Worm (Caenorhabditis elegans) whole organism, L1 larva: Measurements from ENCODE around the gene clp-9.
A peak's percentile ranks its signal among the peaks of the same experiment; 100 is the strongest.

ENCODE experiments used
- C16A3.4 ChIP-seq: fragments of 150-350 bp; optimal IDR thresholded peaks from 2 replicates; lab custom pipeline; 2014; ENCODE audit warnings: missing biosample characterization, missing genetic modification characterization
- C34B4.2 ChIP-seq: sonication (generic microtip); optimal IDR thresholded peaks from 2 replicates; lab custom pipeline; 2017; ENCODE audit warnings: mild to moderate bottlenecking, missing genetic modification characterization, missing compliant biosample characterization
- aha-1 ChIP-seq: fragments of 150-350 bp; optimal IDR thresholded peaks from 2 replicates; lab custom pipeline; 2014; ENCODE audit warnings: missing biosample characterization, missing genetic modification characterization
- blmp-1 ChIP-seq: fragments of 150-350 bp; optimal IDR thresholded peaks from 2 replicates; lab custom pipeline; 2014; ENCODE audit warnings: missing biosample characterization, missing genetic modification characterization
- ceh-63 ChIP-seq: fragments of 200-800 bp; sonication (Bioruptor generic); optimal IDR thresholded peaks from 2 replicates; lab custom pipeline; 2018; ENCODE audit warnings: mild to moderate bottlenecking, missing genetic modification characterization, missing compliant biosample characterization
- dpl-1 ChIP-seq, 3 experiments: fragments of 150-350 bp in 2 of 3; sonication (generic microtip) in 1 of 3; optimal IDR thresholded peaks; 2 replicates each; lab custom pipeline; 2014 to 2017; ENCODE audit warnings: missing biosample characterization in 3 of 3, missing genetic modification characterization in 3 of 3, missing genetic modification reagents in 3 of 3
- dsc-1 ChIP-seq: sonication (generic microtip); optimal IDR thresholded peaks from 2 replicates; lab custom pipeline; 2016; ENCODE audit warnings: mild to moderate bottlenecking, missing genetic modification characterization, missing compliant biosample characterization
- efl-1 ChIP-seq, 4 experiments: fragments of 150-350 bp; optimal IDR thresholded peaks in 3 of 4; peaks in 1 of 4; 1 replicate in 1 of 4; 2 replicates in 3 of 4; lab custom pipeline; 2014; ENCODE audit warnings: missing biosample characterization in 2 of 4, missing genetic modification characterization in 2 of 4, missing genetic modification reagents in 2 of 4
- efl-3 ChIP-seq: fragments of 200-800 bp; sonication (Bioruptor generic); optimal IDR thresholded peaks from 2 replicates; lab custom pipeline; 2018; ENCODE audit warnings: mild to moderate bottlenecking, missing genetic modification characterization, missing compliant biosample characterization
- elt-2 ChIP-seq: sonication (generic microtip); optimal IDR thresholded peaks from 2 replicates; lab custom pipeline; 2016; ENCODE audit warnings: missing genetic modification characterization, mild to moderate bottlenecking, inconsistent platforms, missing compliant biosample characterization, missing genetic modification reagents
- fkh-10 ChIP-seq: sonication (generic microtip); optimal IDR thresholded peaks from 2 replicates; lab custom pipeline; 2017; ENCODE audit warnings: missing biosample characterization, missing genetic modification reagents, missing genetic modification characterization
- fkh-8 ChIP-seq: sonication (generic microtip); optimal IDR thresholded peaks from 2 replicates; lab custom pipeline; 2016; ENCODE audit warnings: mild to moderate bottlenecking, missing genetic modification characterization, missing compliant biosample characterization
- hlh-17 ChIP-seq: fragments of 200-800 bp; sonication (Bioruptor generic); optimal IDR thresholded peaks from 2 replicates; lab custom pipeline; 2018; ENCODE audit warnings: missing genetic modification characterization, mild to moderate bottlenecking, missing compliant biosample characterization, moderate library complexity, borderline replicate concordance
- irx-1 ChIP-seq: sonication (generic microtip); optimal IDR thresholded peaks from 2 replicates; lab custom pipeline; 2016; ENCODE audit warnings: missing genetic modification characterization, missing compliant biosample characterization
- isw-1 ChIP-seq: fragments of 200-800 bp; sonication (Bioruptor generic); IDR thresholded peaks from 2 replicates; pipeline ENCODE4 v1.3.6; 2022; ENCODE audit warnings: missing genetic modification characterization, missing compliant biosample characterization
- jun-1 ChIP-seq: fragments of 150-350 bp; optimal IDR thresholded peaks from 2 replicates; lab custom pipeline; 2014; ENCODE audit warnings: missing biosample characterization, missing genetic modification reagents, missing genetic modification characterization
- lin-14 ChIP-seq: fragments of 200-800 bp; sonication (Bioruptor generic); optimal IDR thresholded peaks from 2 replicates; lab custom pipeline; 2018; ENCODE audit warnings: mild to moderate bottlenecking, missing genetic modification characterization, moderate library complexity, missing compliant biosample characterization
- lin-15B ChIP-seq: fragments of 150-350 bp; sonication (generic microtip); optimal IDR thresholded peaks from 3 replicates; lab custom pipeline; 2014; ENCODE audit warnings: missing biosample characterization, missing genetic modification characterization
- lin-35 ChIP-seq, 2 experiments: fragments of 150-350 bp; optimal IDR thresholded peaks; 2 replicates each; lab custom pipeline; 2014; ENCODE audit warnings: missing biosample characterization in 2 of 2, missing genetic modification characterization in 2 of 2, missing genetic modification reagents in 2 of 2
- lsy-2 ChIP-seq, 2 experiments: fragments of 150-350 bp; optimal IDR thresholded peaks; 2 replicates each; lab custom pipeline; 2014; ENCODE audit warnings: missing biosample characterization in 2 of 2, missing genetic modification characterization in 2 of 2
- mdl-1 ChIP-seq, 2 experiments: fragments of 150-350 bp; optimal IDR thresholded peaks; 2 replicates each; lab custom pipeline; 2014 to 2017; ENCODE audit warnings: missing biosample characterization in 2 of 2, missing genetic modification characterization in 2 of 2, inconsistent platforms in 1 of 2
- mep-1 ChIP-seq: fragments of 150-350 bp; optimal IDR thresholded peaks from 2 replicates; lab custom pipeline; 2014; ENCODE audit warnings: missing biosample characterization, missing genetic modification characterization
- nhr-12 ChIP-seq: sonication (generic microtip); optimal IDR thresholded peaks from 2 replicates; lab custom pipeline; 2017; ENCODE audit warnings: missing biosample characterization, missing genetic modification characterization
- nhr-19 ChIP-seq: fragments of 200-800 bp; sonication (Bioruptor generic); conservative IDR thresholded peaks from 2 replicates; pipeline ENCODE4 v1.3.6; 2022; ENCODE audit warnings: missing genetic modification characterization, missing compliant biosample characterization
- nhr-20 ChIP-seq: sonication (generic microtip); optimal IDR thresholded peaks from 2 replicates; lab custom pipeline; 2016; ENCODE audit warnings: mild to moderate bottlenecking, missing genetic modification characterization, missing compliant biosample characterization
- nhr-47 ChIP-seq: sonication (generic microtip); optimal IDR thresholded peaks from 2 replicates; lab custom pipeline; 2016; ENCODE audit warnings: mild to moderate bottlenecking, missing genetic modification characterization, moderate library complexity, missing compliant biosample characterization
- nhr-85 ChIP-seq: sonication (generic microtip); peaks from one replicate; lab custom pipeline; 2016; ENCODE audit warnings: missing genetic modification characterization, inconsistent platforms, missing compliant biosample characterization
- nhr-90 ChIP-seq: sonication (generic microtip); optimal IDR thresholded peaks from 2 replicates; lab custom pipeline; 2016; ENCODE audit warnings: mild to moderate bottlenecking, missing genetic modification characterization, missing compliant biosample characterization; ENCODE audit not compliant: poor library complexity
- rnt-1 ChIP-seq: sonication (generic microtip); optimal IDR thresholded peaks from 2 replicates; lab custom pipeline; 2016; ENCODE audit warnings: mild to moderate bottlenecking, missing genetic modification characterization, moderate library complexity, missing compliant biosample characterization
- skn-1 ChIP-seq: fragments of 150-350 bp; optimal IDR thresholded peaks from 2 replicates; lab custom pipeline; 2014; ENCODE audit warnings: missing biosample characterization, missing genetic modification characterization
- snpc-4 ChIP-seq: fragments of 150-350 bp; optimal IDR thresholded peaks from 2 replicates; lab custom pipeline; 2014; ENCODE audit warnings: missing biosample characterization, missing genetic modification characterization
- snu-23 ChIP-seq: sonication (generic microtip); optimal IDR thresholded peaks from 2 replicates; lab custom pipeline; 2016; ENCODE audit warnings: missing genetic modification characterization, missing compliant biosample characterization
- sox-4 ChIP-seq: sonication (generic microtip); optimal IDR thresholded peaks from 2 replicates; lab custom pipeline; 2016; ENCODE audit warnings: missing genetic modification characterization, missing compliant biosample characterization
- sptf-1 ChIP-seq: fragments of 150-350 bp; optimal IDR thresholded peaks from 2 replicates; lab custom pipeline; 2014; ENCODE audit warnings: missing biosample characterization, missing genetic modification characterization
- tbx-2 ChIP-seq: sonication (generic microtip); optimal IDR thresholded peaks from 2 replicates; lab custom pipeline; 2016; ENCODE audit warnings: missing genetic modification characterization, missing compliant biosample characterization
- unc-30 ChIP-seq: sonication (generic microtip); optimal IDR thresholded peaks from 2 replicates; lab custom pipeline; 2017; ENCODE audit warnings: missing biosample characterization, missing genetic modification characterization
- unc-86 ChIP-seq: sonication (generic microtip); optimal IDR thresholded peaks from 2 replicates; lab custom pipeline; 2016; ENCODE audit warnings: missing genetic modification characterization, missing compliant biosample characterization
- xbp-1 ChIP-seq: sonication (generic microtip); optimal IDR thresholded peaks from 2 replicates; lab custom pipeline; 2016; ENCODE audit warnings: missing genetic modification characterization, missing compliant biosample characterization
- zip-4 ChIP-seq: fragments of 200-800 bp; sonication (Bioruptor generic); optimal IDR thresholded peaks from 2 replicates; lab custom pipeline; 2018; ENCODE audit warnings: mild to moderate bottlenecking, missing genetic modification characterization, moderate library complexity, missing compliant biosample characterization

Gene clp-9

ce11 chrV:9871339-9871738 lies 14.4 kb downstream of the clp-9 start, which contains the start of gene srab-18:
Gene srab-18, minus strand, starts transcription at chrV:9871439.
- no peak for TF ChIP-seq sptf-1 (tag; lab: Kevin White, UChicago)
- no peak for TF ChIP-seq C16A3.4
- TF ChIP-seq fkh-8 (tag; lab: Kevin White, UChicago), result no peak
- no peak for TF ChIP-seq isw-1 (GFP tag; lab: Robert Waterston, UW)
- no peak for TF ChIP-seq fkh-10 (GFP tag; lab: Kevin White, UChicago)
- TF ChIP-seq mdl-1 (tag; optimal IDR thresholded peaks at IDR 0.05; lab: Kevin White, UChicago), result no peak
- no peak for TF ChIP-seq zip-4 (GFP tag; lab: Kevin White, UChicago)
- TF ChIP-seq aha-1 (tag; lab: Kevin White, UChicago), result no peak
- no peak for TF ChIP-seq efl-3 (GFP tag; lab: Kevin White, UChicago)

- no peak for TF ChIP-seq jun-1 (tag; lab: Kevin White, UChicago)
- TF ChIP-seq, all 84 proteins: peak for 0
Observed at ce11 chrV:9868311-9868710, 17.5 kb downstream of the clp-9 start, which contains the start of gene srab-17. Gene srab-17, minus strand, starts transcription at chrV:9868411.

- TF ChIP-seq lsy-2 (tag; optimal IDR thresholded peaks at IDR 0.05; lab: Kevin White, UChicago) (peak; percentile 66 to 70), xbp-1 (tag; lab: Kevin White, UChicago) (peak; percentile 99), hlh-17 (GFP tag; lab: Kevin White, UChicago) (no peak), blmp-1 (tag; lab: Kevin White, UChicago) (peak; percentile 25), rnt-1 (tag; lab: Kevin White, UChicago) (no peak), nhr-19 (no peak)
- TF ChIP-seq, all 84 proteins: peak for 3
Observed at ce11 chrV:9860337-9860736, 25.4 kb downstream of the clp-9 start.

- TF ChIP-seq snpc-4 (tag; lab: Kevin White, UChicago), result no peak
- no peak for TF ChIP-seq efl-1 (optimal IDR thresholded peaks at IDR 0.05; lab: Kevin White, UChicago)
- peak in 1 of 2 experiments; percentile 47 for TF ChIP-seq efl-1 (GFP tag; optimal IDR thresholded peaks at IDR 0.05 in 1 of 2; lab: Kevin White, UChicago)
- TF ChIP-seq, all 84 proteins: peak for 1
Observed at ce11 chrV:9859863-9860262, 25.9 kb downstream of the clp-9 start, which contains the start of gene lsy-12. Gene lsy-12, minus strand, starts transcription at chrV:9859963.

ce11 chrV:9856978-9857377 lies 28.8 kb downstream of the clp-9 start:
- TF ChIP-seq skn-1 (tag; lab: Kevin White, UChicago) (no peak), elt-2 (peak; percentile 49), unc-86 (no peak)

ce11 chrV:9855920-9856852 lies 29.6 kb downstream of the clp-9 start:
- TF ChIP-seq nhr-20 (peak; percentile 56), dpl-1 (GFP tag; optimal IDR thresholded peaks at IDR 0.05; lab: Kevin White, UChicago) (peak in 2 of 3 experiments; percentile 45 to 51), lin-15B (no peak), sox-4 (tag; lab: Kevin White, UChicago) (no peak), lsy-2 (tag; optimal IDR thresholded peaks at IDR 0.05; lab: Kevin White, UChicago) (peak; percentile 38 to 40), unc-30 (tag; lab: Kevin White, UChicago) (no peak), ceh-63 (GFP tag; lab: Kevin White, UChicago) (no peak), rnt-1 (tag; lab: Kevin White, UChicago) (peak; percentile 67), lin-14 (GFP tag; lab: Kevin White, UChicago) (peak; percentile 83), nhr-12 (tag; lab: Kevin White, UChicago) (no peak), lin-35 (GFP tag; optimal IDR thresholded peaks at IDR 0.05; lab: Kevin White, UChicago) (peak; percentile 11 to 51), mdl-1 (tag; optimal IDR thresholded peaks at IDR 0.05; lab: Kevin White, UChicago) (peak in 1 of 2 experiments; percentile 32), snu-23 (GFP tag; lab: Kevin White, UChicago) (peak; percentile 61), tbx-2 (tag; lab: Kevin White, UChicago) (peak; percentile 33), irx-1 (tag; lab: Kevin White, UChicago) (peak; percentile 8), nhr-90 (tag; lab: Kevin White, UChicago) (peak; percentile 9), xbp-1 (tag; lab: Kevin White, UChicago) (peak; percentile 70), dsc-1 (peak; percentile 9), nhr-47 (tag; lab: Kevin White, UChicago) (peak; percentile 32), fkh-8 (tag; lab: Kevin White, UChicago) (peak; percentile 31), mep-1 (peak; percentile 64), nhr-85 (tag; lab: Kevin White, UChicago) (peak; percentile 66), blmp-1 (tag; lab: Kevin White, UChicago) (peak; percentile 75), C34B4.2 (tag; lab: Kevin White, UChicago) (no peak)
